Worm (Caenorhabditis elegans) whole organism, L3 larva: ENCODE results near the gene plc-1.

Experiments used
- ceh-82 ChIP-seq: fragments of 150-350 bp; optimal IDR thresholded peaks from 2 replicates; lab custom pipeline; 2014; ENCODE audit warnings: missing biosample characterization, missing genetic modification characterization
- daf-12 ChIP-seq: fragments of 150-350 bp; optimal IDR thresholded peaks from 2 replicates; lab custom pipeline; 2014; ENCODE audit warnings: missing biosample characterization, missing genetic modification reagents, missing genetic modification characterization
- elt-1 ChIP-seq: fragments of 150-350 bp; optimal IDR thresholded peaks from 2 replicates; lab custom pipeline; 2014; ENCODE audit warnings: missing biosample characterization, missing genetic modification characterization
- elt-2 ChIP-seq: sonication (generic microtip); optimal IDR thresholded peaks from 2 replicates; lab custom pipeline; 2016; ENCODE audit warnings: missing genetic modification reagents, mild to moderate bottlenecking, missing genetic modification characterization, missing compliant biosample characterization
- fkh-10 ChIP-seq: sonication (generic microtip); optimal IDR thresholded peaks from 2 replicates; lab custom pipeline; 2017; ENCODE audit warnings: missing biosample characterization, missing genetic modification reagents, missing genetic modification characterization
- lin-15B ChIP-seq: fragments of 150-350 bp; optimal IDR thresholded peaks from 2 replicates; lab custom pipeline; 2014; ENCODE audit warnings: missing biosample characterization, missing genetic modification characterization

DNA sequence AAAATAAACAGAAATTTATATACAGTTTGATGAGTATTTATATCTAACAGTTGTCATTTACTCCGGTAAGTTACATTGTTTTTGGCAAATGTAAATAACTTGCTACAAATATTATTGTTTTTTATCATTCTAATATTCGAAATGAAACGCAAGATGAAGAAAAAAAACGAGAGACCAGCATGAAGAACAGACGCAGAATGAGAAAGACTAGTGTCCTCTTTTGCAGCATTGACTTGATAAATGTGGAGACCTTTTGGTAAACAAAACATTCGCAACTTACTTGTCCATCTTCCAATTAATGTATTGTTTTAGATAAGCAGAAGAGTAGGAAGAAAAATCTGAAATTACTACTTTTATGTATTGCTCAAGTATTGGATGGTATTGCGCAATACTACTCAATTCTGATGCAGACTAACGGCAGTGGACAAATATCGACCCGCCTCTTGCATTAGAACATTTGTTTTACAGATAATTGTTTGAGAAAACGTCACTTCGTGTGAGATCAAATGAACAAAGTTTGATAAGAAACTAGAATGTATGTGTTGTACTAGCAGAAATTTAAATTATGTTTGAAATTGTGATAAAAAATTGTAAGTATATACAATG, 38.8 kb upstream of the plc-1 start, which contains the start of gene pgp-6:
- TF ChIP-seq elt-2 (tag; lab: Kevin White, UChicago) (peak; percentile 67), daf-12 (tag; lab: Kevin White, UChicago) (no peak), lin-15B (tag; lab: Kevin White, UChicago) (no peak), fkh-10 (no peak), ceh-82 (tag; lab: Kevin White, UChicago) (no peak), elt-1 (tag; lab: Kevin White, UChicago) (no peak)
